Worm (Caenorhabditis elegans) whole organism, L1 larva: ENCODE data around the gene smrd-1.

ENCODE experiments used
- C04F5.9 ChIP-seq: sonication (generic microtip); optimal IDR thresholded peaks from 2 replicates; lab custom pipeline; 2016; ENCODE audit warnings: missing genetic modification characterization, missing compliant biosample characterization
- F16B12.6 ChIP-seq: fragments of 150-350 bp; optimal IDR thresholded peaks from 2 replicates; lab custom pipeline; 2014; ENCODE audit warnings: missing biosample characterization, missing genetic modification characterization
- alr-1 ChIP-seq: fragments of 200-800 bp; sonication (Bioruptor generic); optimal IDR thresholded peaks from 2 replicates; lab custom pipeline; 2018; ENCODE audit warnings: borderline replicate concordance, mild to moderate bottlenecking, missing genetic modification characterization, missing compliant biosample characterization
- aly-2 ChIP-seq: fragments of 150-350 bp; optimal IDR thresholded peaks from 2 replicates; lab custom pipeline; 2014; ENCODE audit warnings: missing biosample characterization, missing genetic modification characterization
- ama-1 ChIP-seq: fragments of 150-350 bp; optimal IDR thresholded peaks from 2 replicates; lab custom pipeline; 2014
- blmp-1 ChIP-seq: fragments of 150-350 bp; optimal IDR thresholded peaks from 2 replicates; lab custom pipeline; 2014; ENCODE audit warnings: missing biosample characterization, missing genetic modification characterization
- ceh-8 ChIP-seq: fragments of 200-800 bp; sonication (Bioruptor generic); optimal IDR thresholded peaks from 2 replicates; lab custom pipeline; 2018; ENCODE audit warnings: mild to moderate bottlenecking, missing genetic modification characterization, moderate library complexity, missing compliant biosample characterization
- ceh-88 ChIP-seq: fragments of 200-800 bp; sonication (Bioruptor generic); IDR thresholded peaks from 2 replicates; pipeline ENCODE4 v1.3.6; 2022; ENCODE audit warnings: missing genetic modification characterization, missing compliant biosample characterization
- ceh-90 ChIP-seq: sonication (generic microtip); optimal IDR thresholded peaks from 2 replicates; lab custom pipeline; 2016; ENCODE audit warnings: missing genetic modification characterization, missing compliant biosample characterization
- dsc-1 ChIP-seq: sonication (generic microtip); optimal IDR thresholded peaks from 2 replicates; lab custom pipeline; 2016; ENCODE audit warnings: mild to moderate bottlenecking, missing genetic modification characterization, missing compliant biosample characterization
- efl-1 ChIP-seq, 4 experiments: fragments of 150-350 bp; optimal IDR thresholded peaks in 3 of 4; peaks in 1 of 4; 1 replicate in 1 of 4; 2 replicates in 3 of 4; lab custom pipeline; 2014; ENCODE audit warnings: missing biosample characterization in 2 of 4, missing genetic modification characterization in 2 of 4, missing genetic modification reagents in 2 of 4
- egl-13 ChIP-seq: sonication (generic microtip); optimal IDR thresholded peaks from 2 replicates; lab custom pipeline; 2016; ENCODE audit warnings: missing genotype, missing genetic modification reagents, missing genetic modification characterization, missing compliant biosample characterization
- elt-2 ChIP-seq: sonication (generic microtip); optimal IDR thresholded peaks from 2 replicates; lab custom pipeline; 2016; ENCODE audit warnings: missing genetic modification characterization, mild to moderate bottlenecking, inconsistent platforms, missing compliant biosample characterization, missing genetic modification reagents
- elt-3 ChIP-seq, 6 experiments: fragments of 150-350 bp in 1 of 6; sonication (generic microtip); optimal IDR thresholded peaks; 2 replicates each; lab custom pipeline; 2017 to 2018; ENCODE audit warnings: missing biosample characterization in 6 of 6, missing genetic modification characterization in 6 of 6, inconsistent platforms in 1 of 6
- ets-5 ChIP-seq: fragments of 200-800 bp; sonication (Bioruptor generic); IDR thresholded peaks from 2 replicates; pipeline ENCODE4 v1.3.6; 2022; ENCODE audit warnings: missing genetic modification characterization, missing compliant biosample characterization
- fkh-10 ChIP-seq: sonication (generic microtip); optimal IDR thresholded peaks from 2 replicates; lab custom pipeline; 2017; ENCODE audit warnings: missing biosample characterization, missing genetic modification reagents, missing genetic modification characterization
- fkh-8 ChIP-seq: sonication (generic microtip); optimal IDR thresholded peaks from 2 replicates; lab custom pipeline; 2016; ENCODE audit warnings: mild to moderate bottlenecking, missing genetic modification characterization, missing compliant biosample characterization
- fos-1 ChIP-seq: fragments of 150-350 bp; optimal IDR thresholded peaks from 2 replicates; lab custom pipeline; 2014; ENCODE audit warnings: missing biosample characterization, missing genetic modification characterization
- grh-1 ChIP-seq: fragments of 200-800 bp; sonication (Bioruptor generic); IDR thresholded peaks from 2 replicates; pipeline ENCODE4 v1.3.6; 2022; ENCODE audit warnings: missing genetic modification reagents, missing genetic modification characterization, missing compliant biosample characterization
- hlh-17 ChIP-seq: fragments of 200-800 bp; sonication (Bioruptor generic); optimal IDR thresholded peaks from 2 replicates; lab custom pipeline; 2018; ENCODE audit warnings: missing genetic modification characterization, mild to moderate bottlenecking, missing compliant biosample characterization, moderate library complexity, borderline replicate concordance
- hpl-2 ChIP-seq: fragments of 150-350 bp; optimal IDR thresholded peaks from 2 replicates; lab custom pipeline; 2014; ENCODE audit warnings: missing biosample characterization, missing genetic modification reagents, missing genetic modification characterization
- irx-1 ChIP-seq: sonication (generic microtip); optimal IDR thresholded peaks from 2 replicates; lab custom pipeline; 2016; ENCODE audit warnings: missing genetic modification characterization, missing compliant biosample characterization
- isw-1 ChIP-seq: fragments of 200-800 bp; sonication (Bioruptor generic); IDR thresholded peaks from 2 replicates; pipeline ENCODE4 v1.3.6; 2022; ENCODE audit warnings: missing genetic modification characterization, missing compliant biosample characterization
- jun-1 ChIP-seq: fragments of 150-350 bp; optimal IDR thresholded peaks from 2 replicates; lab custom pipeline; 2014; ENCODE audit warnings: missing biosample characterization, missing genetic modification reagents, missing genetic modification characterization
- lin-13 ChIP-seq: fragments of 150-350 bp; optimal IDR thresholded peaks from 2 replicates; lab custom pipeline; 2014; ENCODE audit warnings: missing biosample characterization, missing genetic modification reagents, missing genetic modification characterization
- lin-15B ChIP-seq: fragments of 150-350 bp; sonication (generic microtip); optimal IDR thresholded peaks from 3 replicates; lab custom pipeline; 2014; ENCODE audit warnings: missing biosample characterization, missing genetic modification characterization
- lin-35 ChIP-seq, 2 experiments: fragments of 150-350 bp; optimal IDR thresholded peaks; 2 replicates each; lab custom pipeline; 2014; ENCODE audit warnings: missing biosample characterization in 2 of 2, missing genetic modification characterization in 2 of 2, missing genetic modification reagents in 2 of 2
- mab-9 ChIP-seq: fragments of 200-800 bp; sonication (Bioruptor generic); IDR thresholded peaks from 2 replicates; pipeline ENCODE4 v1.3.6; 2022; ENCODE audit warnings: missing genetic modification reagents, missing genetic modification characterization, missing compliant biosample characterization
- mdl-1 ChIP-seq, 2 experiments: fragments of 150-350 bp; optimal IDR thresholded peaks; 2 replicates each; lab custom pipeline; 2014 to 2017; ENCODE audit warnings: missing biosample characterization in 2 of 2, missing genetic modification characterization in 2 of 2, inconsistent platforms in 1 of 2
- mep-1 ChIP-seq: fragments of 150-350 bp; optimal IDR thresholded peaks from 2 replicates; lab custom pipeline; 2014; ENCODE audit warnings: missing biosample characterization, missing genetic modification characterization
- nhr-12 ChIP-seq: sonication (generic microtip); optimal IDR thresholded peaks from 2 replicates; lab custom pipeline; 2017; ENCODE audit warnings: missing biosample characterization, missing genetic modification characterization
- nhr-20 ChIP-seq: sonication (generic microtip); optimal IDR thresholded peaks from 2 replicates; lab custom pipeline; 2016; ENCODE audit warnings: mild to moderate bottlenecking, missing genetic modification characterization, missing compliant biosample characterization
- nhr-237 ChIP-seq: fragments of 150-350 bp; optimal IDR thresholded peaks from 2 replicates; lab custom pipeline; 2014; ENCODE audit warnings: missing biosample characterization, missing genetic modification characterization
- nhr-47 ChIP-seq: sonication (generic microtip); optimal IDR thresholded peaks from 2 replicates; lab custom pipeline; 2016; ENCODE audit warnings: mild to moderate bottlenecking, missing genetic modification characterization, moderate library complexity, missing compliant biosample characterization
- nhr-71 ChIP-seq: sonication (generic microtip); optimal IDR thresholded peaks from 2 replicates; lab custom pipeline; 2016; ENCODE audit warnings: mild to moderate bottlenecking, missing genetic modification characterization, moderate library complexity, missing compliant biosample characterization
- nhr-85 ChIP-seq: sonication (generic microtip); peaks from one replicate; lab custom pipeline; 2016; ENCODE audit warnings: missing genetic modification characterization, inconsistent platforms, missing compliant biosample characterization
- nhr-90 ChIP-seq: sonication (generic microtip); optimal IDR thresholded peaks from 2 replicates; lab custom pipeline; 2016; ENCODE audit warnings: mild to moderate bottlenecking, missing genetic modification characterization, missing compliant biosample characterization; ENCODE audit not compliant: poor library complexity
- pax-3 ChIP-seq: fragments of 200-800 bp; sonication (Bioruptor generic); optimal IDR thresholded peaks from 2 replicates; lab custom pipeline; 2018; ENCODE audit warnings: mild to moderate bottlenecking, missing genetic modification characterization, moderate library complexity, missing compliant biosample characterization
- pqm-1 ChIP-seq: sonication (generic microtip); optimal IDR thresholded peaks from 3 replicates; lab custom pipeline; 2017; ENCODE audit warnings: missing biosample characterization, missing genetic modification characterization
- rnt-1 ChIP-seq: sonication (generic microtip); optimal IDR thresholded peaks from 2 replicates; lab custom pipeline; 2016; ENCODE audit warnings: mild to moderate bottlenecking, missing genetic modification characterization, moderate library complexity, missing compliant biosample characterization
- snpc-4 ChIP-seq: fragments of 150-350 bp; optimal IDR thresholded peaks from 2 replicates; lab custom pipeline; 2014; ENCODE audit warnings: missing biosample characterization, missing genetic modification characterization
- swsn-7 ChIP-seq: sonication (generic microtip); optimal IDR thresholded peaks from 2 replicates; lab custom pipeline; 2016; ENCODE audit warnings: missing genetic modification characterization, missing compliant biosample characterization
- tbx-2 ChIP-seq: sonication (generic microtip); optimal IDR thresholded peaks from 2 replicates; lab custom pipeline; 2016; ENCODE audit warnings: missing genetic modification characterization, missing compliant biosample characterization
- tlp-1 ChIP-seq: fragments of 150-350 bp; optimal IDR thresholded peaks from 2 replicates; lab custom pipeline; 2014; ENCODE audit warnings: missing biosample characterization, missing genetic modification characterization
- unc-130 ChIP-seq: fragments of 150-350 bp; optimal IDR thresholded peaks from 2 replicates; lab custom pipeline; 2017; ENCODE audit warnings: missing biosample characterization, missing genetic modification characterization, inconsistent platforms
- unc-98 ChIP-seq: fragments of 200-800 bp; sonication (Bioruptor generic); IDR thresholded peaks from 2 replicates; pipeline ENCODE4 v1.3.6; 2022; ENCODE audit warnings: missing genetic modification characterization, missing compliant biosample characterization
- xbp-1 ChIP-seq: sonication (generic microtip); optimal IDR thresholded peaks from 2 replicates; lab custom pipeline; 2016; ENCODE audit warnings: missing genetic modification characterization, missing compliant biosample characterization
- zip-4 ChIP-seq: fragments of 200-800 bp; sonication (Bioruptor generic); optimal IDR thresholded peaks from 2 replicates; lab custom pipeline; 2018; ENCODE audit warnings: mild to moderate bottlenecking, missing genetic modification characterization, moderate library complexity, missing compliant biosample characterization

Gene smrd-1

DNA sequence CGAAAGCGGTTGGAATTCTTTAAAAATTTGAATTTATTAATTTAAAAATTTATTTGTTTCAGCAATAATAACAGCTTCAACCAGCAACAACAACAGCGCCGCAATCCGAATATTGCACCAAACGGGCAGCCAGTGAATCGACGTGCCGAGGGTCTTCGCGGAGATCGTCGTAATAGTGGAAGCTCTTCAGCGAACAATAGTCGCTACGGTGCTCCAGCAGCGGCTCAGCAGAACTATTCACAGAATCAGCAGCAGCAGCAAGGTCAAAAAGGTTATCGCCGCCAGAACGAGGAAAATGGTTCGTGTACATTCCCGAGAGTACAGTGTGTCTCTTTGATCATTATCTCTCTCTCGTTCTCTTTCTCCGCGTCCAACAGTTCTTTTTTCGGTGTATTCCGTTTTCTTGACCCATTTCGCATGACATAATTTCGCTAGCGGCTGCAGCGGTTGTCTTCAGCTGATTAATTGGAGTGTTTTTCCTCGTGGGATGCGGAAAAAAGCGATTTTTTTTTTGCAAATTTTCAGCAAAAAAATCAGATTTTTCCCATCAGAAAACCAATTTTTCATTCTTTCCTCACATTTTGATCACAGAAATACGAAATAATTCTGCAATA lies 27.3 kb upstream of the smrd-1 start:
- no peak for TF ChIP-seq swsn-7 (tag; lab: Kevin White, UChicago)
- TF ChIP-seq snpc-4 (tag; lab: Kevin White, UChicago) = no peak
- no peak for TF ChIP-seq efl-1 (optimal IDR thresholded peaks at IDR 0.05; lab: Kevin White, UChicago)
- peak in 1 of 2 experiments; percentile 68 for TF ChIP-seq efl-1 (GFP tag; optimal IDR thresholded peaks at IDR 0.05 in 1 of 2; lab: Kevin White, UChicago)
- TF ChIP-seq nhr-237 (tag; lab: Kevin White, UChicago) = no peak
- no peak for TF ChIP-seq nhr-12 (tag; lab: Kevin White, UChicago)
- TF ChIP-seq fos-1 (tag; lab: Kevin White, UChicago) = no peak
- no peak for TF ChIP-seq zip-4
- TF ChIP-seq ets-5 (GFP tag; lab: Robert Waterston, UW) = no peak
- TF ChIP-seq alr-1 (tag; lab: Kevin White, UChicago) = no peak
- TF ChIP-seq nhr-90 (tag; lab: Kevin White, UChicago) = no peak
- TF ChIP-seq rnt-1 (tag; lab: Kevin White, UChicago) = no peak
- peak; percentile 71 for TF ChIP-seq blmp-1

DNA sequence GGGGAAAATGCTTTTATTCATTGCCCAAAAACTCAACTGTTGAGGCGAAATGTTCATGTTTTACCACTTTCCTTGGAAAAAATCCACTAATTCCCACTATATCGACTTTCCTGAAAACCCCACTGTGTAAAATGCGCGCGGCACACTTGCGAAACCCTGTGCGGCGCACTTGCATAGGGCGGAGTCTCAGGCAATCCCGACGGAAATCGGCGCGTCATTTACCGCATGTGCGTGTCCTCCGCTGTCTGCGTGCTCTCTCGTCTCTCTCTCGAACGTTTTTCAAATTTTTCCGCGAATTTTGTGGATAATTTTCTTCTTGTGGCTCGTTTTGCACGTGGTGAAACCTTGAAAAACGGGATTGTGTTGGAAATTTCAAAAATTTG lies 25.4 kb upstream of the smrd-1 start, which contains the start of gene atx-2:
Gene atx-2 (plus strand): TSS at position 226 of the 383 bp plus-strand sequence.
- TF ChIP-seq dsc-1 (tag; lab: Kevin White, UChicago) (peak; percentile 83), pqm-1 (no peak), lin-35 (GFP tag; optimal IDR thresholded peaks at IDR 0.05; lab: Kevin White, UChicago) (peak; percentile 54 to 62), tbx-2 (tag; lab: Kevin White, UChicago) (peak; percentile 63), elt-3 (tag; optimal IDR thresholded peaks at IDR 0.05; lab: Kevin White, UChicago) (peak in 1 of 6 experiments; percentile 47), mep-1 (peak; percentile 62), nhr-85 (peak; percentile 77), nhr-237 (tag; lab: Kevin White, UChicago) (no peak), F16B12.6 (tag; lab: Kevin White, UChicago) (peak; percentile 55), efl-1 (optimal IDR thresholded peaks at IDR 0.05; lab: Kevin White, UChicago) (peak; percentile 75 to 76), efl-1 (GFP tag; optimal IDR thresholded peaks at IDR 0.05 in 1 of 2; lab: Kevin White, UChicago) (peak; percentile 61 to 97), isw-1 (GFP tag; lab: Robert Waterston, UW) (peak; percentile 65), fkh-8 (tag; lab: Kevin White, UChicago) (peak; percentile 81), zip-4 (peak; percentile 46), hpl-2 (peak; percentile 62), elt-2 (tag; lab: Kevin White, UChicago) (no peak), ceh-90 (no peak), swsn-7 (tag; lab: Kevin White, UChicago) (peak; percentile 81), nhr-47 (tag; lab: Kevin White, UChicago) (peak; percentile 82), fkh-10 (peak; percentile 76), nhr-20 (tag; lab: Kevin White, UChicago) (peak; percentile 48), jun-1 (peak; percentile 70), nhr-71 (tag; lab: Kevin White, UChicago) (peak; percentile 75), nhr-90 (tag; lab: Kevin White, UChicago) (peak; percentile 70), unc-98 (GFP tag; lab: Robert Waterston, UW) (peak; percentile 60; the same call in 1 of the 2 replicates), ets-5 (GFP tag; lab: Robert Waterston, UW) (no peak), lin-15B (peak; percentile 41), xbp-1 (tag; lab: Kevin White, UChicago) (peak; percentile 71), irx-1 (peak; percentile 39), unc-130 (tag; lab: Kevin White, UChicago) (peak; percentile 65), ceh-88 (GFP tag; lab: Robert Waterston, UW) (peak; percentile 6; the same call in 1 of the 2 replicates), hlh-17 (no peak), aly-2 (tag; lab: Kevin White, UChicago) (no peak), nhr-12 (tag; lab: Kevin White, UChicago) (no peak), ama-1 (lab: Kevin White, UChicago) (no peak), C04F5.9 (tag; lab: Kevin White, UChicago) (peak; percentile 11), mab-9 (peak; percentile 77), ceh-8 (GFP tag; lab: Kevin White, UChicago) (peak; percentile 37), tlp-1 (tag; lab: Kevin White, UChicago) (no peak), lin-13 (peak; percentile 75), alr-1 (tag; lab: Kevin White, UChicago) (no peak), grh-1 (peak; percentile 60), pax-3 (tag; lab: Kevin White, UChicago) (no peak), rnt-1 (tag; lab: Kevin White, UChicago) (peak; percentile 96), egl-13 (tag; lab: Kevin White, UChicago) (peak; percentile 60), mdl-1 (tag; optimal IDR thresholded peaks at IDR 0.05; lab: Kevin White, UChicago) (peak in 1 of 2 experiments; percentile 41)
